Fruit fly (Drosophila melanogaster): ENCODE results near the gene CG7886.

CG7886 gene

DNA sequence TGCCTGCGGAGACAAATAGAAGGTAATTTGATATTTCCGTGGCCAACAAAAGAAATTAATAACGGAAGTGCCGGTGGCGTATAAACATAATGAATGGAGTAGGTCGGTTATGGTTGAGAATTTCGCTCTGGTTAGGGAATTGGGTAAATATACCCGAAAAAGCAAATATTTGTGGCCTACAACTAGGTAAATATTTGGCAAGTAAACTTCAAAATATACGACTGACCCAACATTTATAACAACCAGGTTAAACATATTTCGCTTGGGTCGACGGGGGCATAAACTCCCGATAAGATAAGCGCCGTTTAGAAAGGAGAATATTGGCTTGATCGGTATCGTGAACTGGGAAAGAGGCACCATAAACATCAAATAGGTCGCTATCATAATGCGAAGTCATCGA, 28.5 kb upstream of the CG7886 start (continued):
- TF ChIP-seq CG34224 (GFP tag; IDR thresholded peaks at IDR 0.05; ENCODE audit: partially characterized antibody) (no peak), CG15479 (GFP tag; optimal IDR thresholded peaks at IDR 0.05) (peak; percentile 61), CG1529 (GFP tag; optimal IDR thresholded peaks at IDR 0.05) (peak; percentile 27), mld (GFP tag; IDR thresholded peaks at IDR 0.05; ENCODE audit: partially characterized antibody) (no peak), pnt (GFP tag; optimal IDR thresholded peaks at IDR 0.05) (no peak), D (optimal IDR thresholded peaks at IDR 0.05) (no peak), D (GFP tag; optimal IDR thresholded peaks at IDR 0.05) (peak; percentile 72), Aef1 (GFP tag; IDR thresholded peaks at IDR 0.05) (no peak), trh (GFP tag; optimal IDR thresholded peaks at IDR 0.05) (no peak), CG9932 (GFP tag; IDR thresholded peaks at IDR 0.05) (no peak), phol (tag; optimal IDR thresholded peaks at IDR 0.05) (peak; percentile 1), Myb (GFP tag; optimal IDR thresholded peaks at IDR 0.05) (no peak), HLH54F (GFP tag; optimal IDR thresholded peaks at IDR 0.05) (no peak), CG8281 (tag; optimal IDR thresholded peaks at IDR 0.05) (no peak), Abd-B (GFP tag; optimal IDR thresholded peaks at IDR 0.05) (no peak), CG4730 (GFP tag; IDR thresholded peaks at IDR 0.05) (no peak), Optix (GFP tag; IDR thresholded peaks at IDR 0.05) (no peak), rib (GFP tag; IDR thresholded peaks at IDR 0.05) (no peak), CG32772 (GFP tag; IDR thresholded peaks at IDR 0.05) (no peak), CG17829 (tag; optimal IDR thresholded peaks at IDR 0.05) (peak; percentile 63), CG3847 (GFP tag; IDR thresholded peaks at IDR 0.05) (no peak), twi (tag; optimal IDR thresholded peaks at IDR 0.05) (peak; percentile 46)

DNA sequence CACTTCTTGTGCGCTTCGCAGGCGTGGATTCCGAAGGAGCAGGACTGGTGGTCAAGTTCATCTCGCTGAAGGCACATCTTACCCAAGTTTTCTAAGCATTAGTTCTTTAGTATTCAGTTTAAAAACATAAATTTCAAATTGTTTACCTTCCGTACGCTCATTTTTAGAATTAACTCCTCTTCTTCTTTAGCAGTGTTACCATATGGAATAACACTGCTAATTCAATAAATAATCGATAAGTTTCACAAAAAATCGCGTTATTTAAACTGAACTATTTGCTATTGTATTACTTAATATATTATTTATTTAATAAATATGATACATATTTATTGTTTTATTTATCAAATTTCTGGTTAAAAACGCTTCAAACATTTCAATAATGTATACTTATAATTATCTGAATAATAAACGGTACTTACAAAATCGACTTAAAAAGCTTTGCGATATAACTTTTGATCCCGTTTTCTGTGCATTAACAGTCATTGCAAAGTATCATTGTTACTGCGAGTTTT, 20.7 kb upstream of the CG7886 start, which contains the start of the genes Rad17 and BigH1:
Gene Rad17 (minus strand): TSS at position 209 of the 512 bp plus-strand sequence.
Gene BigH1 (plus strand): TSS at position 462 of the 512 bp plus-strand sequence.
- TF ChIP-seq CG13287 (GFP tag; IDR thresholded peaks at IDR 0.05; ENCODE audit: partially characterized antibody) (peak; percentile 60), unc-4 (GFP tag; IDR thresholded peaks at IDR 0.05; ENCODE audit: partially characterized antibody) (peak; percentile 35; the same call in 1 of the 2 replicates), Dll (GFP tag; IDR thresholded peaks at IDR 0.05; ENCODE audit: partially characterized antibody) (peak; percentile 49; the same call in 1 of the 4 replicates), CG14710 (tag; optimal IDR thresholded peaks at IDR 0.05) (peak; percentile 99), CG34224 (GFP tag; IDR thresholded peaks at IDR 0.05; ENCODE audit: partially characterized antibody) (0 out of 3 replicates have a peak, but pooled peaks have one; percentile 28), BEAF-32 (GFP tag; optimal IDR thresholded peaks at IDR 0.05) (peak; percentile 27), CG11560 (tag; IDR thresholded peaks at IDR 0.05) (no peak), Sry-β (GFP tag; optimal IDR thresholded peaks at IDR 0.05) (no peak), Scr (GFP tag; IDR thresholded peaks at IDR 0.05; ENCODE audit: partially characterized antibody) (peak; percentile 38), MESR4 (GFP tag; optimal IDR thresholded peaks at IDR 0.05) (peak; percentile 30), Dref (GFP tag; IDR thresholded peaks at IDR 0.05) (peak; percentile 61), CG9797 (GFP tag; optimal IDR thresholded peaks at IDR 0.05) (peak; percentile 31), lbe (GFP tag; optimal IDR thresholded peaks at IDR 0.05) (no peak), CG18476 (GFP tag; optimal IDR thresholded peaks at IDR 0.05) (no peak), NC2β (GFP tag; optimal IDR thresholded peaks at IDR 0.05) (no peak), CG4360 (GFP tag; IDR thresholded peaks at IDR 0.05) (no peak), Dp (GFP tag; optimal IDR thresholded peaks at IDR 0.05) (peak; percentile 54), CG2116 (GFP tag; optimal IDR thresholded peaks at IDR 0.05) (peak; percentile 80), Vsx1 (GFP tag; optimal IDR thresholded peaks at IDR 0.05) (no peak), MBD-R2 (GFP tag; IDR thresholded peaks at IDR 0.05) (peak; percentile 49; the same call in 1 of the 2 replicates), CG17385 (GFP tag; optimal IDR thresholded peaks at IDR 0.05) (peak; percentile 92), bab2 (GFP tag; optimal IDR thresholded peaks at IDR 0.05) (no peak), gfzf (GFP tag; optimal IDR thresholded peaks at IDR 0.05) (peak; percentile 45), Myb (GFP tag; optimal IDR thresholded peaks at IDR 0.05) (peak; percentile 10), trem (tag; optimal IDR thresholded peaks at IDR 0.05) (peak; percentile 38), repo (GFP tag; optimal IDR thresholded peaks at IDR 0.05) (no peak), E2f2 (GFP tag; IDR thresholded peaks at IDR 0.05) (peak; percentile 64), CG30403 (GFP tag; optimal IDR thresholded peaks at IDR 0.05) (no peak), CG31441 (GFP tag; IDR thresholded peaks at IDR 0.05) (no peak), Ets97D (GFP tag; optimal IDR thresholded peaks at IDR 0.05) (no peak)

Data from whole organism, embryonic.